Worm (Caenorhabditis elegans) whole organism, early embryonic: ENCODE results near the gene picd-1.
A peak's percentile ranks its signal among the peaks of the same experiment; 100 is the strongest.

Experiments
- B0310.2 ChIP-seq: sonication (generic microtip); optimal IDR thresholded peaks from 2 replicates; lab custom pipeline; 2016; ENCODE audit warnings: mild to moderate bottlenecking, missing genetic modification characterization, missing compliant biosample characterization
- F13C5.2 ChIP-seq: sonication (generic microtip); optimal IDR thresholded peaks from 2 replicates; lab custom pipeline; 2017; ENCODE audit warnings: mild to moderate bottlenecking, missing genetic modification characterization, inconsistent platforms, missing compliant biosample characterization
- aly-1 ChIP-seq: sonication (generic microtip); optimal IDR thresholded peaks from 2 replicates; lab custom pipeline; 2016; ENCODE audit warnings: missing genetic modification characterization, missing compliant biosample characterization
- ama-1 ChIP-seq: fragments of 150-350 bp; optimal IDR thresholded peaks from 2 replicates; lab custom pipeline; 2014
- ceh-13 ChIP-seq: fragments of 200-800 bp; sonication (Bioruptor generic); optimal IDR thresholded peaks from 2 replicates; lab custom pipeline; 2018; ENCODE audit warnings: mild to moderate bottlenecking, missing genetic modification characterization, missing compliant biosample characterization
- ceh-36 ChIP-seq: sonication (generic microtip); optimal IDR thresholded peaks from 2 replicates; lab custom pipeline; 2016; ENCODE audit warnings: missing genetic modification characterization, inconsistent platforms, missing compliant biosample characterization
- ets-7 ChIP-seq: sonication (generic microtip); optimal IDR thresholded peaks from 2 replicates; lab custom pipeline; 2016; ENCODE audit warnings: missing genotype, missing genetic modification characterization, missing compliant biosample characterization
- flt-1 ChIP-seq: fragments of 200-800 bp; sonication (Bioruptor generic); IDR thresholded peaks from 2 replicates; pipeline ENCODE4 v1.3.6; 2022; ENCODE audit warnings: missing genetic modification characterization, missing compliant biosample characterization
- hmbx-1 ChIP-seq: sonication (generic microtip); optimal IDR thresholded peaks from 2 replicates; lab custom pipeline; 2016; ENCODE audit warnings: mild to moderate bottlenecking, missing genetic modification characterization, missing compliant biosample characterization
- hmg-4 ChIP-seq: fragments of 200-800 bp; sonication (Bioruptor generic); optimal IDR thresholded peaks from 2 replicates; lab custom pipeline; 2018; ENCODE audit warnings: mild to moderate bottlenecking, missing genetic modification characterization, missing compliant biosample characterization
- hnd-1 ChIP-seq: sonication (generic microtip); optimal IDR thresholded peaks from 2 replicates; lab custom pipeline; 2016; ENCODE audit warnings: missing genetic modification characterization, missing compliant biosample characterization
- pes-1 ChIP-seq: fragments of 200-800 bp; sonication (Bioruptor generic); IDR thresholded peaks from 2 replicates; pipeline ENCODE4 v1.3.6; 2022; ENCODE audit warnings: missing genetic modification reagents, missing genetic modification characterization, missing compliant biosample characterization
- scrt-1 ChIP-seq: fragments of 200-800 bp; sonication (Bioruptor generic); IDR thresholded peaks from 2 replicates; pipeline ENCODE4 v1.3.6; 2022; ENCODE audit warnings: missing genetic modification characterization, missing compliant biosample characterization
- sea-1 ChIP-seq: fragments of 200-800 bp; sonication (Bioruptor generic); conservative IDR thresholded peaks from 2 replicates; pipeline ENCODE4 v1.3.6; 2022; ENCODE audit warnings: missing genetic modification characterization, missing compliant biosample characterization
- tbx-11 ChIP-seq: fragments of 200-800 bp; sonication (Bioruptor generic); IDR thresholded peaks from 2 replicates; pipeline ENCODE4 v1.3.6; 2022; ENCODE audit warnings: missing genetic modification characterization, missing compliant biosample characterization
- tbx-37 ChIP-seq: fragments of 200-800 bp; sonication (Bioruptor generic); conservative IDR thresholded peaks from 2 replicates; pipeline ENCODE4 v1.3.6; 2022; ENCODE audit warnings: missing genetic modification reagents, missing genetic modification characterization, missing compliant biosample characterization
- tra-4 ChIP-seq: sonication (generic microtip); optimal IDR thresholded peaks from 2 replicates; lab custom pipeline; 2017; ENCODE audit warnings: missing genetic modification characterization, missing compliant biosample characterization

The picd-1 gene

DNA sequence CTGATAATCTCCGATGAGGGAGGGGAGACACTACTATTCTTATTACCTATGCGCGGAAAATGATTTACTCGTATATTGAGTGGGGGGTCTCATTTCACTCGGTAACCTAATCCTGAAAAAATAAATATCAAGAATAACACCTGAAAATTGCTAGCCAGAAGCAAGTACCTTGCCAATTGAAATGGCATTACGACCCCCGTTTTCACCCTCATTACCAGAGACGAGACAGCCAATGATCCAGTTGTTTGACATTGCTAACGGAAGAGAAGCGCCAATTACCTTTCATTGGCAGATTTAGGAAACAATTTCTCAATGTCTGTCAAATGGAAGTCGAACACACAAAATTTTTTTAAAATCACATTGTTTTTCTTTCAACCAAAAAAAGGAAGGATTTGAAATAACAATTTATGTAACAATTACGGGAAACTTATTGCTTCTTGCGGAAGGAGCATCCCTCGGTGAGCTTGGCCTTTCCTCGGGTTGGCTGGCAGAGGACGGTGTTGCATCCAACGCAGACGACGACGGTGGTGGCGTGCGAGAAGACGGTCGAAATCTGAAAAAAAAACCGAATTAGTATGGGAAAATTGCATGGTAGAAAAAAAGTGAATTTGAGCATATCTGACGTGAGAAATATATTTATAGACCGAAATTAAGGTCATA lies 1.5 kb upstream of the picd-1 start:
- TF ChIP-seq ets-7 (tag; lab: Kevin White, UChicago) (no peak), B0310.2 (tag; lab: Kevin White, UChicago) (no peak), hmbx-1 (tag; lab: Kevin White, UChicago) (no peak), scrt-1 (GFP tag; lab: Robert Waterston, UW) (no peak), tbx-37 (no peak), hmg-4 (GFP tag; lab: Kevin White, UChicago) (no peak), aly-1 (tag; lab: Kevin White, UChicago) (no peak), sea-1 (no peak), ceh-13 (GFP tag; lab: Kevin White, UChicago) (no peak), ceh-36 (tag; lab: Kevin White, UChicago) (no peak), flt-1 (GFP tag; lab: Robert Waterston, UW) (no peak), tra-4 (tag; lab: Kevin White, UChicago) (no peak), tbx-11 (GFP tag; lab: Robert Waterston, UW) (no peak), pes-1 (no peak), F13C5.2 (tag; lab: Kevin White, UChicago) (no peak), hnd-1 (tag; lab: Kevin White, UChicago) (no peak)

DNA sequence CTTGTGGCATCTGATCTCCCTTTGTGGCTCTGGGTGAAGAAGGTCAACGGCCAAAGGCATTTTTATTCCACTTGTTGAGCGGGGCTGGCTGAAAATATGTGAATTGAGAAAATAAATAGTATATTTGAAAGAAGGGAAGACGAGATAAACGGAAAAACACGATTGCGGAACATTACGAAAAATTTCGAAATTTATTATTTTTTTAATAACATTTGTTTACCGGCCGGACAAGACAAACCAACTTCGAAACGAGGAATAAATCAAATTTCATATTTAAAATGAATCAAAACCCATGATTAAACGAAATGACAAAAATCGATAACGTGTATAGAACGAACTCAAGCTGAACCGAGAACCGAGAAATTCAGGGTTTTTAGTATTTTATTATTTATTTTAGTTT lies 648 bp upstream of the picd-1 start, which contains the start of gene rps-27:
rps-27 (minus strand) TSS at position 101 of the 400 bp plus-strand sequence.
- no peak for TF ChIP-seq hnd-1 (tag; lab: Kevin White, UChicago)
- TF ChIP-seq ets-7 (tag; lab: Kevin White, UChicago), result no peak
- no peak for TF ChIP-seq ceh-36 (tag; lab: Kevin White, UChicago)
- no peak for TF ChIP-seq scrt-1 (GFP tag; lab: Robert Waterston, UW)
- TF ChIP-seq aly-1 (tag; lab: Kevin White, UChicago), result no peak
- no peak for TF ChIP-seq hmbx-1 (tag; lab: Kevin White, UChicago)
- no peak for TF ChIP-seq sea-1
- TF ChIP-seq ama-1 (lab: Kevin White, UChicago), result no peak
- no peak for TF ChIP-seq F13C5.2 (tag; lab: Kevin White, UChicago)
- no peak for TF ChIP-seq flt-1 (GFP tag; lab: Robert Waterston, UW)
- TF ChIP-seq tbx-37, result no peak

DNA sequence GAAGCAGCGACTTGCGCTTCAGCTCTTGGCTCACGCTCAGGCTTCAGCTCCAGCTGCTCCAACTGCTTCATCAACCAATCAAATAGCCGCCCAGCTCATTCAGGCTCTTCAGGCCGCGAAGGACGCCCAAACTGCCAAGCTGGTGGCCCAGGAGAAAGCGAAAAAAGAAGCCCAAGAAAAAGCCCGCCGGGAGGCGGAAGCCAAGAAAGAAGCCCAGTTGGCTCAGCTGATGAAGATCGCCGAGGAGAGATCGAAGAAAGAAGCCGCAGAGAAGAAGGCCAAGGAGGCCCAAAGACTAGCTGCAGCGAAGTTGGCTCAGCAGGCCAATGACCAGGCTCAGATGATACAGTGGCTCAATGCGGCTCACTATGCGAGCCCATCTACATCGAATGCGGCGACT lies 11.6 kb downstream of the picd-1 start:
- no peak for TF ChIP-seq ama-1 (lab: Kevin White, UChicago)
- TF ChIP-seq F13C5.2 (tag; lab: Kevin White, UChicago), result no peak
- TF ChIP-seq tbx-37, result no peak
- TF ChIP-seq scrt-1 (GFP tag; lab: Robert Waterston, UW), result peak; percentile 56; the same call in 1 of the 2 replicates

DNA sequence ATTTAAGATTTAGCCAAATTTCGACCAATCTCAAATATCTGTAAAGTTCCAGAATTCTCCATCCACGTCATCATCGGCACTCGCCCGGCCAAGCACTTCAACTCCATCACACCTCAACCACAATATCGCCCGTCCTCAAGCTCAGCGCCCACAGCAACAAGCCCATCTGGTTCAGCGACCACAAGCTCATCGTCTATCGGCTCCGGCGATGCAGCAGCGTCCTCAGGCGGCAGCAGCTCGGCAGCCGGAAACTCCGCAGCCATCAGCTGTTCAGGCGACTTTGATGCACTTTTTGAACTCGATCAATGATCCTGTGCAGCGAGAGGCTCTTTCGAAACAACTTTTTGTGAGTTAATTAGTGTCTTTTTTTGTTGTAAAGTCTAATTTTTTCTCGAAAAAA lies 12.7 kb downstream of the picd-1 start:
- TF ChIP-seq flt-1 (GFP tag; lab: Robert Waterston, UW) (no peak), hmbx-1 (tag; lab: Kevin White, UChicago) (no peak), ama-1 (lab: Kevin White, UChicago) (no peak), hmg-4 (GFP tag; lab: Kevin White, UChicago) (no peak), ets-7 (tag; lab: Kevin White, UChicago) (no peak), scrt-1 (GFP tag; lab: Robert Waterston, UW) (no peak), hnd-1 (tag; lab: Kevin White, UChicago) (no peak), tra-4 (tag; lab: Kevin White, UChicago) (no peak), sea-1 (no peak), tbx-11 (GFP tag; lab: Robert Waterston, UW) (no peak), F13C5.2 (tag; lab: Kevin White, UChicago) (no peak), B0310.2 (tag; lab: Kevin White, UChicago) (no peak), pes-1 (no peak), tbx-37 (no peak), ceh-36 (tag; lab: Kevin White, UChicago) (no peak), ceh-13 (GFP tag; lab: Kevin White, UChicago) (no peak), aly-1 (tag; lab: Kevin White, UChicago) (no peak)

DNA sequence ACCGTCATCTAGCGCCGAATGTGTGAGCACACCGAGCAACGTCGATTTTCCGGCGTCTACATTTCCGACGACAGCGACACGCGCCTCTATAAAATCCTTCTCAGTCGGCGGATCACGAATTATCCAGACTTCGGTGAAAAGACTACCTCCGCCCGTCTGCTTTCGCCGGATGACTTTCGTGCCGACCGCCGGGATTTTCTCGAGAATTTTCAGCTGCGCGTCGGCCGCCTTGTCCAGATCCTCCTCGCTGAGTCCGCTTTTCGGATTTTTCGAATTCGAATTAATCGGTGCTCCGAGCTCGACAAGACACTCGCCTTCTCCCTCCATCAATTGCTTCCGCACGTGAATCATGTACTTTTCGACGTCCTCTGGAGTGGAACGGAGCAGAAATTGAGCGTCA lies 17.6 kb downstream of the picd-1 start:
- no peak for TF ChIP-seq ceh-36 (tag; lab: Kevin White, UChicago)
- no peak for TF ChIP-seq hmbx-1 (tag; lab: Kevin White, UChicago)
- TF ChIP-seq hmg-4 (GFP tag; lab: Kevin White, UChicago), result no peak
- TF ChIP-seq tra-4 (tag; lab: Kevin White, UChicago), result no peak
- TF ChIP-seq ceh-13 (GFP tag; lab: Kevin White, UChicago), result no peak
- TF ChIP-seq aly-1 (tag; lab: Kevin White, UChicago), result no peak
- TF ChIP-seq tbx-11 (GFP tag; lab: Robert Waterston, UW), result no peak
- no peak for TF ChIP-seq hnd-1 (tag; lab: Kevin White, UChicago)
- TF ChIP-seq pes-1, result no peak
- TF ChIP-seq ama-1 (lab: Kevin White, UChicago), result no peak
- TF ChIP-seq scrt-1 (GFP tag; lab: Robert Waterston, UW), result no peak
- no peak for TF ChIP-seq tbx-37

DNA sequence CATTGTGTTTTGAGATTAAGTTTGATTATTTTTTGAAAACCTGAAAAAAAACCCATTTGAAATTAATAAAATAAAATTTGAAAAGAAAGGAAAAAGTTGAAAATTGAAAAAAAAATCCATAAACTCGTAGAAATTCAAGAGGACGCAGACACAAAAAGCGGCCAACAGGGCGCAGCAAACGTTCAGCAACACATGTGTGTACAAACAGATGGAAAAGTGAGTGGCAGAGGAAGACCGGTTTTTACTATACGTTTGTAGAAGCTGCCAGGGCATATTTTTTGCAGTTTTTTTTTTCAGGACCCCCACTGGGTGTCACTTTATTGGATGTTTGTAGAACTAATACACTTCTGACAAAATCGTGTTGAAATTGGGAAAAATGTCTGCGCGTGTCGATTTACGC lies 18.1 kb downstream of the picd-1 start, which contains the start of gene cgp-1:
cgp-1 (minus strand) TSS at position 40 of the 400 bp plus-strand sequence.
- TF ChIP-seq pes-1 (no peak), flt-1 (GFP tag; lab: Robert Waterston, UW) (no peak), scrt-1 (GFP tag; lab: Robert Waterston, UW) (no peak), hmg-4 (GFP tag; lab: Kevin White, UChicago) (no peak), hnd-1 (tag; lab: Kevin White, UChicago) (no peak), B0310.2 (tag; lab: Kevin White, UChicago) (no peak), ets-7 (tag; lab: Kevin White, UChicago) (no peak), ceh-36 (tag; lab: Kevin White, UChicago) (no peak), tbx-11 (GFP tag; lab: Robert Waterston, UW) (no peak), ama-1 (lab: Kevin White, UChicago) (no peak), hmbx-1 (tag; lab: Kevin White, UChicago) (no peak), aly-1 (tag; lab: Kevin White, UChicago) (no peak), ceh-13 (GFP tag; lab: Kevin White, UChicago) (no peak)
